Fruit fly (Drosophila melanogaster) whole organism, embryonic: Measurements from ENCODE around the gene mRpL20.

Experiments used
- ATbp ChIP-seq: fragments of 200-800 bp; sonication (Bioruptor generic); optimal IDR thresholded peaks from 2 replicates; lab custom pipeline; 2017; ENCODE audit warnings: missing biosample characterization, mild to moderate bottlenecking, missing genetic modification characterization, missing genetic modification reagents
- Blimp-1 ChIP-seq: fragments of 200-800 bp; sonication (Bioruptor generic); optimal IDR thresholded peaks from 3 replicates; lab custom pipeline; 2018; ENCODE audit warnings: missing biosample characterization, missing genetic modification characterization, mild to moderate bottlenecking, moderate library complexity, missing genetic modification reagents
- Bteb2 ChIP-seq: fragments of 200-800 bp; sonication (Bioruptor generic); optimal IDR thresholded peaks from 2 replicates; lab custom pipeline; 2016; ENCODE audit warnings: missing biosample characterization, missing genetic modification characterization
- CG10274 ChIP-seq: fragments of 200-800 bp; sonication (Bioruptor generic); optimal IDR thresholded peaks from 3 replicates; lab custom pipeline; 2017; ENCODE audit warnings: missing biosample characterization, mild to moderate bottlenecking, missing genetic modification characterization
- CG10543 ChIP-seq: fragments of 200-800 bp; sonication (Bioruptor generic); optimal IDR thresholded peaks from 3 replicates; lab custom pipeline; 2017; ENCODE audit warnings: missing biosample characterization, mild to moderate bottlenecking, missing genetic modification characterization, moderate library complexity
- CG10959 ChIP-seq: fragments of 200-800 bp; sonication (Bioruptor generic); IDR thresholded peaks from 2 replicates; pipeline ENCODE4 v1.3.6; 2022; ENCODE audit warnings: missing biosample characterization, missing genetic modification characterization
- CG11085 ChIP-seq: fragments of 200-800 bp; sonication (Bioruptor generic); IDR thresholded peaks from 2 replicates; pipeline ENCODE4 v1.3.6; 2022; ENCODE audit warnings: missing biosample characterization, missing genetic modification characterization
- CG12769 ChIP-seq: fragments of 200-800 bp; sonication (Bioruptor generic); optimal IDR thresholded peaks from 2 replicates; lab custom pipeline; 2019; ENCODE audit warnings: missing biosample characterization, mild to moderate bottlenecking, missing genetic modification characterization, moderate library complexity
- CG13424 ChIP-seq: fragments of 200-800 bp; sonication (Bioruptor generic); optimal IDR thresholded peaks from 2 replicates; lab custom pipeline; 2019; ENCODE audit warnings: missing biosample characterization, mild to moderate bottlenecking, missing genetic modification characterization, moderate library complexity
- CG14050 ChIP-seq: fragments of 200-800 bp; sonication (Bioruptor generic); IDR thresholded peaks from 3 replicates; pipeline ENCODE4 v1.3.6; 2022; ENCODE audit warnings: missing biosample characterization, missing genetic modification characterization
- CG17361 ChIP-seq: fragments of 200-800 bp; sonication (Bioruptor generic); IDR thresholded peaks from 3 replicates; pipeline ENCODE4 v1.3.6; 2022; ENCODE audit warnings: missing biosample characterization, missing genetic modification characterization
- CG17802 ChIP-seq: fragments of 200-800 bp; sonication (Bioruptor generic); optimal IDR thresholded peaks from 2 replicates; lab custom pipeline; 2018; ENCODE audit warnings: missing biosample characterization, mild to moderate bottlenecking, missing genetic modification characterization, moderate library complexity
- CG17829 ChIP-seq: fragments of 200-800 bp; optimal IDR thresholded peaks from 2 replicates; lab custom pipeline; 2019; ENCODE audit warnings: missing biosample characterization, mild to moderate bottlenecking, missing genetic modification characterization, moderate library complexity
- CG1792 ChIP-seq: fragments of 200-800 bp; sonication (Bioruptor generic); optimal IDR thresholded peaks from 2 replicates; lab custom pipeline; 2016; ENCODE audit warnings: missing biosample characterization, missing genetic modification characterization
- CG18764 ChIP-seq: fragments of 200-800 bp; sonication (Bioruptor generic); optimal IDR thresholded peaks from 3 replicates; lab custom pipeline; 2016; ENCODE audit warnings: missing biosample characterization, missing genetic modification characterization
- CG32532 ChIP-seq: fragments of 200-800 bp; sonication (Bioruptor generic); IDR thresholded peaks from 2 replicates; pipeline ENCODE4 v1.3.6; 2022; ENCODE audit warnings: missing biosample characterization, missing genetic modification characterization
- CG3281 ChIP-seq: fragments of 200-800 bp; sonication (Bioruptor generic); optimal IDR thresholded peaks from 3 replicates; lab custom pipeline; 2017; ENCODE audit warnings: missing biosample characterization, mild to moderate bottlenecking, missing genetic modification characterization
- CG33213 ChIP-seq: fragments of 200-800 bp; sonication (Bioruptor generic); optimal IDR thresholded peaks from 3 replicates; lab custom pipeline; 2016; ENCODE audit warnings: missing biosample characterization, missing genetic modification characterization
- CG33557 ChIP-seq: fragments of 200-800 bp; sonication (Bioruptor generic); optimal IDR thresholded peaks from 2 replicates; lab custom pipeline; 2019; ENCODE audit warnings: missing biosample characterization, mild to moderate bottlenecking, missing genetic modification characterization, moderate library complexity
- CG6854 ChIP-seq: fragments of 200-800 bp; sonication (Bioruptor generic); optimal IDR thresholded peaks from 3 replicates; lab custom pipeline; 2017; ENCODE audit warnings: missing biosample characterization, mild to moderate bottlenecking, missing genetic modification characterization
- CG7556 ChIP-seq: fragments of 200-800 bp; sonication (Bioruptor generic); optimal IDR thresholded peaks from 2 replicates; lab custom pipeline; 2017; ENCODE audit warnings: missing biosample characterization, mild to moderate bottlenecking, missing genetic modification characterization
- CG9797 ChIP-seq: fragments of 200-800 bp; sonication (Bioruptor generic); optimal IDR thresholded peaks from 3 replicates; lab custom pipeline; 2018; ENCODE audit warnings: missing biosample characterization, mild to moderate bottlenecking, missing genetic modification characterization
- Dp ChIP-seq: fragments of 200-800 bp; sonication (Bioruptor generic); optimal IDR thresholded peaks from 2 replicates; lab custom pipeline; 2018; ENCODE audit warnings: missing biosample characterization, mild to moderate bottlenecking, missing genetic modification characterization, moderate library complexity
- Dref ChIP-seq: fragments of 200-800 bp; sonication (Bioruptor generic); IDR thresholded peaks from 2 replicates; pipeline ENCODE4 v1.3.6; 2022; ENCODE audit warnings: missing biosample characterization, missing genetic modification characterization
- E2f1 ChIP-seq: fragments of 200-800 bp; sonication (Bioruptor generic); IDR thresholded peaks from 2 replicates; pipeline ENCODE4 v1.3.6; 2022; ENCODE audit warnings: missing biosample characterization, missing genetic modification characterization
- E2f2 ChIP-seq: fragments of 200-800 bp; sonication (Bioruptor generic); IDR thresholded peaks from 2 replicates; pipeline ENCODE4 v1.3.6; 2022; ENCODE audit warnings: missing biosample characterization, missing genetic modification characterization
- Ets65A ChIP-seq: fragments of 200-800 bp; sonication (Bioruptor generic); peaks from one replicate; lab custom pipeline; 2016; ENCODE audit warnings: missing biosample characterization, missing genetic modification characterization
- Fer1 ChIP-seq: fragments of 200-800 bp; sonication (Bioruptor generic); optimal IDR thresholded peaks from 2 replicates; lab custom pipeline; 2017; ENCODE audit warnings: missing biosample characterization, mild to moderate bottlenecking, missing genetic modification characterization
- H2.0 ChIP-seq: fragments of 200-800 bp; sonication (Bioruptor generic); IDR thresholded peaks from 2 replicates; pipeline ENCODE4 v1.3.6; 2022; ENCODE audit warnings: missing biosample characterization, missing genetic modification characterization
- HmgD ChIP-seq: fragments of 200-800 bp; sonication (Bioruptor generic); optimal IDR thresholded peaks from 3 replicates; lab custom pipeline; 2016; ENCODE audit warnings: missing biosample characterization, missing genetic modification characterization
- HmgZ ChIP-seq: fragments of 200-800 bp; sonication (Bioruptor generic); optimal IDR thresholded peaks from 2 replicates; lab custom pipeline; 2018; ENCODE audit warnings: missing biosample characterization, mild to moderate bottlenecking, missing genetic modification characterization
- Jarid2 ChIP-seq: fragments of 200-800 bp; sonication (Bioruptor generic); optimal IDR thresholded peaks from 3 replicates; lab custom pipeline; 2017; ENCODE audit warnings: mild to moderate bottlenecking, missing biosample characterization, missing genetic modification reagents, missing genetic modification characterization
- NfI ChIP-seq: fragments of 200-800 bp; sonication (Bioruptor generic); optimal IDR thresholded peaks from 3 replicates; lab custom pipeline; 2018; ENCODE audit warnings: missing biosample characterization, mild to moderate bottlenecking, missing genetic modification characterization, moderate library complexity
- abd-A ChIP-seq: fragments of 200-800 bp; sonication (Bioruptor generic); optimal IDR thresholded peaks from 3 replicates; lab custom pipeline; 2019; ENCODE audit warnings: missing biosample characterization, mild to moderate bottlenecking, missing genetic modification characterization, moderate library complexity
- ara ChIP-seq: fragments of 200-800 bp; sonication (Bioruptor generic); IDR thresholded peaks from 2 replicates; pipeline ENCODE4 v1.3.6; 2022; ENCODE audit warnings: missing biosample characterization, missing genetic modification characterization
- chinmo ChIP-seq: fragments of 200-800 bp; sonication (Bioruptor generic); IDR thresholded peaks from 4 replicates; pipeline ENCODE4 v1.3.6; 2022; ENCODE audit warnings: missing biosample characterization, missing genetic modification characterization; ENCODE audit not compliant: partially characterized antibody
- dm ChIP-seq: fragments of 200-800 bp; sonication (Bioruptor generic); optimal IDR thresholded peaks from 3 replicates; lab custom pipeline; 2016; ENCODE audit warnings: missing biosample characterization, missing genetic modification characterization
- dmrt11E ChIP-seq: fragments of 200-800 bp; sonication (Bioruptor generic); optimal IDR thresholded peaks from 3 replicates; lab custom pipeline; 2018; ENCODE audit warnings: missing biosample characterization, mild to moderate bottlenecking, missing genetic modification characterization, moderate library complexity
- ems ChIP-seq: fragments of 200-800 bp; sonication (Bioruptor generic); optimal IDR thresholded peaks from 3 replicates; lab custom pipeline; 2016; ENCODE audit warnings: missing biosample characterization, missing genetic modification characterization
- gce ChIP-seq: fragments of 200-800 bp; sonication (Bioruptor generic); IDR thresholded peaks from 3 replicates; pipeline ENCODE4 v1.3.6; 2022; ENCODE audit warnings: missing biosample characterization, missing genetic modification characterization
- gfzf ChIP-seq: fragments of 200-800 bp; sonication (Bioruptor generic); optimal IDR thresholded peaks from 2 replicates; lab custom pipeline; 2016; ENCODE audit warnings: missing biosample characterization, mild to moderate bottlenecking, missing genetic modification characterization, moderate library complexity
- hb ChIP-seq: fragments of 200-800 bp; sonication (Bioruptor generic); IDR thresholded peaks from 3 replicates; pipeline ENCODE4 v1.3.6; 2022; ENCODE audit warnings: missing biosample characterization, missing genetic modification characterization; ENCODE audit not compliant: partially characterized antibody
- kah ChIP-seq: fragments of 200-800 bp; sonication (Bioruptor generic); optimal IDR thresholded peaks from 2 replicates; lab custom pipeline; 2018; ENCODE audit warnings: missing biosample characterization, mild to moderate bottlenecking, missing genetic modification characterization
- pita ChIP-seq: fragments of 200-800 bp; sonication (Bioruptor generic); optimal IDR thresholded peaks from 2 replicates; lab custom pipeline; 2017; ENCODE audit warnings: missing biosample characterization, mild to moderate bottlenecking, missing genetic modification characterization
- ranshi ChIP-seq: fragments of 200-800 bp; sonication (Bioruptor generic); IDR thresholded peaks from 2 replicates; pipeline ENCODE4 v1.3.6; 2022; ENCODE audit warnings: missing biosample characterization, missing genetic modification characterization
- repo ChIP-seq: fragments of 200-800 bp; sonication (Bioruptor generic); optimal IDR thresholded peaks from 2 replicates; lab custom pipeline; 2016; ENCODE audit warnings: missing biosample characterization, missing genetic modification characterization
- shn ChIP-seq: fragments of 200-800 bp; sonication (Bioruptor generic); optimal IDR thresholded peaks from 3 replicates; lab custom pipeline; 2016; ENCODE audit warnings: missing biosample characterization, missing genetic modification characterization
- sisA ChIP-seq: fragments of 200-800 bp; sonication (Bioruptor generic); IDR thresholded peaks from 2 replicates; pipeline ENCODE4 v1.3.6; 2022; ENCODE audit warnings: missing biosample characterization, missing genetic modification characterization
- sob ChIP-seq: fragments of 200-800 bp; sonication (Bioruptor generic); IDR thresholded peaks from 2 replicates; pipeline ENCODE4 v1.3.6; 2022; ENCODE audit warnings: missing biosample characterization, missing genetic modification characterization
- sqz ChIP-seq: fragments of 200-800 bp; sonication (Bioruptor generic); optimal IDR thresholded peaks from 3 replicates; lab custom pipeline; 2018; ENCODE audit warnings: missing biosample characterization, mild to moderate bottlenecking, missing genetic modification characterization

mRpL20 gene

DNA sequence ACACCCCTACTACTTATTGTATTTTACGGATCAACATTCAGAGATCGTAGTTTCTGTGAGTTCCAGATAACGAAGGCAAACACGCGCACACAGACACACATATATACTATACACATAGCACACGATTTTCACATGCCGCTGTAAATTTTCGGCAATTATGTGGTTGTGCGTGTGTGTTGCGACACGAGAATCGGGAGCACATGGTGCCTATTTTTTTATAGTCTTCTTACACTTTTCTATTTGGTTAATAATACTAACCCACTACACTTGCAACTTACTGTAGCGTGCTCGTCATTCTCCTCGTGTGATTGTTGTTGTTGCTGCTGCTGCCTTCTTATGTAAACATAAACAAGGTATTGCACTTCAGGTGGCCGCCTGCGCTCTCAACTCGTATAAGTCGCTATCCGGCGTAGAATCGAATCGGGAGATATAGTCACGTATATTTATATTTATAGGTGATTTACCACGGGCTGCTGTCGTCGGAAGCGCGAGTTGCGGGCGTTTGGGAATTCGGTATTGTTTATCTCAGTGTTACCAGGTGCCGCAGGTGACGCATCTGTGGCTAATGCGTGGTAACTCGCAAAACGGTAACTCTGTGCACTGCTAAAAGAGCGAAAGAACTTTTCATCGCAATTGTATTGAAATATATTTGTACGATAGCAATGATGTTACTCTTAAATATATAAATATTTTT, 4.6 kb upstream of the mRpL20 start, which contains the start of gene Adk2 (continued):
- TF ChIP-seq gce (GFP tag; lab: Robert Waterston, UW) (no peak), CG18764 (GFP tag; lab: Kevin White, UChicago) (peak; percentile 24), repo (GFP tag; lab: Kevin White, UChicago) (no peak), HmgZ (tag; lab: Kevin White, UChicago) (no peak), hb (GFP tag; lab: Robert Waterston, UW) (no peak), shn (GFP tag; lab: Kevin White, UChicago) (no peak), CG7556 (GFP tag; lab: Kevin White, UChicago) (no peak), E2f1 (peak; percentile 30; the same call in 1 of the 2 replicates), ranshi (GFP tag; lab: Robert Waterston, UW) (peak; percentile 55; the same call in 1 of the 2 replicates), CG17829 (tag; lab: Kevin White, UChicago) (no peak), NfI (GFP tag; lab: Kevin White, UChicago) (peak; percentile 17), Bteb2 (GFP tag; lab: Kevin White, UChicago) (no peak), Dp (peak; percentile 16), H2.0 (peak; percentile 40; the same call in 1 of the 2 replicates), kah (peak; percentile 58), CG33557 (GFP tag; lab: Kevin White, UChicago) (no peak), dm (peak; percentile 62), sisA (GFP tag; lab: Robert Waterston, UW) (peak; percentile 47), CG33213 (GFP tag; lab: Kevin White, UChicago) (peak; percentile 25), CG3281 (GFP tag; lab: Kevin White, UChicago) (no peak), dmrt11E (tag; lab: Kevin White, UChicago) (no peak), CG12769 (peak; percentile 48), CG14050 (GFP tag; lab: Robert Waterston, UW) (no peak), Blimp-1 (GFP tag; lab: Kevin White, UChicago) (peak; percentile 3), pita (GFP tag; lab: Kevin White, UChicago) (no peak), HmgD (GFP tag; lab: Kevin White, UChicago) (peak; percentile 12), CG6854 (no peak), ATbp (GFP tag; lab: Kevin White, UChicago) (no peak), ems (GFP tag; lab: Kevin White, UChicago) (peak; percentile 20), CG1792 (GFP tag; lab: Kevin White, UChicago) (peak; percentile 35), CG11085 (GFP tag; lab: Robert Waterston, UW) (no peak), Dref (peak; percentile 54), Fer1 (no peak), CG10543 (peak; percentile 27), CG9797 (peak; percentile 75), CG10959 (GFP tag; lab: Robert Waterston, UW) (peak; percentile 29; the same call in 1 of the 2 replicates), CG13424 (tag; lab: Kevin White, UChicago) (no peak), CG17802 (tag; lab: Kevin White, UChicago) (no peak), sob (GFP tag; lab: Robert Waterston, UW) (peak; percentile 23; the same call in 1 of the 2 replicates), Jarid2 (GFP tag; lab: Kevin White, UChicago) (peak; percentile 13), CG10274 (GFP tag; lab: Kevin White, UChicago) (no peak), CG17361 (GFP tag; lab: Robert Waterston, UW) (no peak), E2f2 (GFP tag; lab: Robert Waterston, UW) (peak; percentile 20; the same call in 1 of the 2 replicates), ara (GFP tag; lab: Robert Waterston, UW) (0 out of 2 replicates have a peak, but pooled peaks have one; percentile 17), gfzf (GFP tag; lab: Kevin White, UChicago) (peak; percentile 79), Ets65A (GFP tag; lab: Kevin White, UChicago) (peak; percentile 45), CG32532 (GFP tag; lab: Robert Waterston, UW) (peak; percentile 75), abd-A (tag; lab: Kevin White, UChicago) (no peak), sqz (GFP tag; lab: Kevin White, UChicago) (no peak), chinmo (no peak)
